Worm (Caenorhabditis elegans): ENCODE measurements around the gene lys-7.
"Not testable (repeated sequence)": the region's sequence is repeated elsewhere in the genome, so short reads cannot be mapped to it uniquely, and the experiment has no call there.

The lys-7 gene

ce11 chrV:3482550-3483002 is at the start of gene lys-7:
TSS of gene lys-7 (minus strand) at chrV:3482600.
- TF ChIP-seq unc-62 (GFP tag; optimal IDR thresholded peaks at IDR 0.05): no peak

- TF ChIP-seq unc-62 (GFP tag; optimal IDR thresholded peaks at IDR 0.05): no peak
Measured at ce11 chrV:3530403-3530802, 48.0 kb upstream of the lys-7 start, which contains the start of gene srbc-66. TSS of gene srbc-66 (plus strand) at chrV:3530703.

- TF ChIP-seq unc-62 (GFP tag; optimal IDR thresholded peaks at IDR 0.05): no peak
Measured at ce11 chrV:3526882-3527281, 44.5 kb upstream of the lys-7 start, which contains the start of gene str-260. TSS of gene str-260 (plus strand) at chrV:3527182.

ce11 chrV:3524970-3525369 is 42.6 kb upstream of the lys-7 start, which contains the start of gene T24A6.7:
TSS of gene T24A6.7 (plus strand) at chrV:3525270.
- TF ChIP-seq unc-62 (GFP tag; optimal IDR thresholded peaks at IDR 0.05): no peak

- TF ChIP-seq unc-62 (GFP tag; optimal IDR thresholded peaks at IDR 0.05): no peak
Measured at ce11 chrV:3523262-3523661, 40.9 kb upstream of the lys-7 start, which contains the start of gene irg-1. TSS of gene irg-1 (plus strand) at chrV:3523587.

- no peak for TF ChIP-seq unc-62 (GFP tag; optimal IDR thresholded peaks at IDR 0.05)
Measured at ce11 chrV:3517889-3518288, 35.5 kb upstream of the lys-7 start, which contains the start of gene str-227. TSS of gene str-227 (plus strand) at chrV:3518189.

- TF ChIP-seq unc-62 (GFP tag; optimal IDR thresholded peaks at IDR 0.05): no peak
Measured at ce11 chrV:3512381-3512780, 30.0 kb upstream of the lys-7 start, which contains the start of gene str-226. TSS of gene str-226 (plus strand) at chrV:3512681.

- TF ChIP-seq unc-62 (GFP tag; optimal IDR thresholded peaks at IDR 0.05): no peak
Measured at ce11 chrV:3509878-3510277, 27.5 kb upstream of the lys-7 start, which contains the start of gene str-228. TSS of gene str-228 (plus strand) at chrV:3510178.

ce11 chrV:3507691-3508090 is 25.3 kb upstream of the lys-7 start, which contains the start of gene str-225:
TSS of gene str-225 (plus strand) at chrV:3507822.
- TF ChIP-seq unc-62 (GFP tag; optimal IDR thresholded peaks at IDR 0.05): no peak

ce11 chrV:3506252-3506651 is 23.9 kb upstream of the lys-7 start, which contains the start of gene ugt-64:
TSS of gene ugt-64 (minus strand) at chrV:3506352.
- not testable (repeated sequence) for TF ChIP-seq unc-62 (GFP tag; optimal IDR thresholded peaks at IDR 0.05)

- TF ChIP-seq unc-62 (GFP tag; optimal IDR thresholded peaks at IDR 0.05): no peak
Measured at ce11 chrV:3505745-3506144, 23.3 kb upstream of the lys-7 start.

ce11 chrV:3502038-3502437 is 19.6 kb upstream of the lys-7 start, which contains the start of the genes C07G3.8 and C07G3.10:
TSS of gene C07G3.8 (minus strand) at chrV:3502138.
TSS of gene C07G3.10 (plus strand) at chrV:3502307.
- TF ChIP-seq unc-62 (GFP tag; optimal IDR thresholded peaks at IDR 0.05): no peak

- no peak for TF ChIP-seq unc-62 (GFP tag; optimal IDR thresholded peaks at IDR 0.05)
Measured at ce11 chrV:3496880-3497279, 14.5 kb upstream of the lys-7 start, which contains the start of gene C07G3.15. TSS of gene C07G3.15 (minus strand) at chrV:3496980.

- no peak for TF ChIP-seq unc-62 (GFP tag; optimal IDR thresholded peaks at IDR 0.05)
Measured at ce11 chrV:3490435-3490834, 8.0 kb upstream of the lys-7 start, which contains the start of gene srbc-36. TSS of gene srbc-36 (minus strand) at chrV:3490535.

- TF ChIP-seq unc-62 (GFP tag; optimal IDR thresholded peaks at IDR 0.05): no peak
Measured at ce11 chrV:3486857-3487256, 4.5 kb upstream of the lys-7 start, which contains the start of gene srbc-32. TSS of gene srbc-32 (minus strand) at chrV:3486957.

- TF ChIP-seq unc-62 (GFP tag; optimal IDR thresholded peaks at IDR 0.05): no peak
Measured at ce11 chrV:3484702-3485101, 2.3 kb upstream of the lys-7 start, which contains the start of gene srbc-33. TSS of gene srbc-33 (minus strand) at chrV:3484802.

- no peak for TF ChIP-seq unc-62 (GFP tag; optimal IDR thresholded peaks at IDR 0.05)
Measured at ce11 chrV:3480346-3480745, 2.1 kb downstream of the lys-7 start, which contains the start of gene srbc-30. TSS of gene srbc-30 (minus strand) at chrV:3480446.

Measured in whole organism, dauer.